Worm (Caenorhabditis elegans) whole organism, young adult: ENCODE results near the gene F44E2.9.
A peak's percentile ranks its signal among the peaks of the same experiment; 100 is the strongest.

ENCODE experiments used
- B0019.2 ChIP-seq: fragments of 200-800 bp; sonication (Bioruptor generic); conservative IDR thresholded peaks from 2 replicates; pipeline ENCODE4 v1.3.6; 2022; ENCODE audit warnings: missing genetic modification reagents, missing genetic modification characterization, missing compliant biosample characterization
- D2030.7 ChIP-seq: fragments of 200-800 bp; sonication (Bioruptor generic); IDR thresholded peaks from 2 replicates; pipeline ENCODE4 v1.3.6; 2022; ENCODE audit warnings: missing genetic modification reagents, missing genetic modification characterization, missing compliant biosample characterization
- F33H1.4 ChIP-seq: fragments of 200-800 bp; sonication (Bioruptor generic); IDR thresholded peaks from 2 replicates; pipeline ENCODE4 v1.3.6; 2022; ENCODE audit warnings: missing genetic modification reagents, missing genetic modification characterization, missing compliant biosample characterization
- F49E8.2 ChIP-seq: sonication (generic microtip); optimal IDR thresholded peaks from 3 replicates; lab custom pipeline; 2017; ENCODE audit warnings: missing genetic modification characterization, mild to moderate bottlenecking, missing compliant biosample characterization, antibody characterized with exemption, moderate library complexity; ENCODE audit not compliant: insufficient read depth
- F52B5.7 ChIP-seq: sonication (generic microtip); optimal IDR thresholded peaks from 2 replicates; lab custom pipeline; 2016; ENCODE audit warnings: mild to moderate bottlenecking, missing genetic modification characterization, missing compliant biosample characterization
- F57A8.1 ChIP-seq: fragments of 200-800 bp; sonication (Bioruptor generic); optimal IDR thresholded peaks from 2 replicates; lab custom pipeline; 2018; ENCODE audit warnings: mild to moderate bottlenecking, missing genetic modification characterization, moderate library complexity, missing compliant biosample characterization
- F57C9.4 ChIP-seq: sonication (generic microtip); optimal IDR thresholded peaks from 2 replicates; lab custom pipeline; 2017; ENCODE audit warnings: mild to moderate bottlenecking, missing genetic modification characterization, missing compliant biosample characterization
- K11D2.4 ChIP-seq: fragments of 200-800 bp; sonication (Bioruptor generic); IDR thresholded peaks from 2 replicates; pipeline ENCODE4 v1.3.6; 2022; ENCODE audit warnings: missing genetic modification reagents, missing genetic modification characterization, missing compliant biosample characterization
- Y53F4B.3 ChIP-seq: fragments of 200-800 bp; sonication (Bioruptor generic); IDR thresholded peaks from 2 replicates; pipeline ENCODE4 v1.3.6; 2022; ENCODE audit warnings: missing genetic modification reagents, missing genetic modification characterization, missing compliant biosample characterization
- Y53G8AR.9 ChIP-seq: fragments of 200-800 bp; sonication (Bioruptor generic); conservative IDR thresholded peaks from 2 replicates; pipeline ENCODE4 v1.3.6; 2022; ENCODE audit warnings: missing genetic modification reagents, missing genetic modification characterization, missing compliant biosample characterization
- Y79H2A.3 ChIP-seq: fragments of 200-800 bp; sonication (Bioruptor generic); conservative IDR thresholded peaks from 2 replicates; pipeline ENCODE4 v1.3.6; 2022; ENCODE audit warnings: missing genetic modification reagents, missing genetic modification characterization, missing compliant biosample characterization
- akir-1 ChIP-seq: fragments of 200-800 bp; sonication (Bioruptor generic); optimal IDR thresholded peaks from 2 replicates; lab custom pipeline; 2018; ENCODE audit warnings: mild to moderate bottlenecking, missing genetic modification characterization, moderate library complexity, missing compliant biosample characterization
- aptf-3 ChIP-seq: fragments of 200-800 bp; sonication (Bioruptor generic); IDR thresholded peaks from 2 replicates; pipeline ENCODE4 v1.3.6; 2022; ENCODE audit warnings: missing genetic modification characterization, missing compliant biosample characterization
- attf-5 ChIP-seq: fragments of 200-800 bp; sonication (Bioruptor generic); optimal IDR thresholded peaks from 2 replicates; lab custom pipeline; 2018; ENCODE audit warnings: mild to moderate bottlenecking, missing genetic modification characterization, missing compliant biosample characterization
- attf-6 ChIP-seq: fragments of 200-800 bp; sonication (Bioruptor generic); IDR thresholded peaks from 2 replicates; pipeline ENCODE4 v1.3.6; 2022; ENCODE audit warnings: missing genetic modification reagents, missing genetic modification characterization, missing compliant biosample characterization
- cebp-2 ChIP-seq: fragments of 200-800 bp; sonication (Bioruptor generic); IDR thresholded peaks from 2 replicates; pipeline ENCODE4 v1.3.6; 2022; ENCODE audit warnings: missing genetic modification characterization, missing compliant biosample characterization
- ceh-40 ChIP-seq: fragments of 200-800 bp; sonication (Bioruptor generic); IDR thresholded peaks from 2 replicates; pipeline ENCODE4 v1.3.6; 2022; ENCODE audit warnings: missing genetic modification characterization, missing compliant biosample characterization
- ceh-91 ChIP-seq: fragments of 200-800 bp; sonication (Bioruptor generic); IDR thresholded peaks from 2 replicates; pipeline ENCODE4 v1.3.6; 2022; ENCODE audit warnings: missing genetic modification reagents, missing genetic modification characterization, missing compliant biosample characterization
- chd-7 ChIP-seq: sonication (generic microtip); optimal IDR thresholded peaks from 2 replicates; lab custom pipeline; 2016; ENCODE audit warnings: mild to moderate bottlenecking, missing genetic modification characterization, moderate library complexity, missing compliant biosample characterization
- dox-1 ChIP-seq: fragments of 200-800 bp; sonication (Bioruptor generic); IDR thresholded peaks from 2 replicates; pipeline ENCODE4 v1.3.6; 2022; ENCODE audit warnings: missing genetic modification reagents, missing genetic modification characterization, missing compliant biosample characterization
- hmg-20 ChIP-seq: fragments of 200-800 bp; sonication (Bioruptor generic); IDR thresholded peaks from 2 replicates; pipeline ENCODE4 v1.3.6; 2022; ENCODE audit warnings: missing genetic modification reagents, missing genetic modification characterization, missing compliant biosample characterization
- hsf-1 ChIP-seq: fragments of 200-800 bp; sonication (Bioruptor generic); IDR thresholded peaks from 2 replicates; pipeline ENCODE4 v1.3.6; 2022; ENCODE audit warnings: missing genetic modification reagents, missing genetic modification characterization, missing compliant biosample characterization
- lir-1 ChIP-seq: fragments of 200-800 bp; sonication (Bioruptor generic); conservative IDR thresholded peaks from 2 replicates; pipeline ENCODE4 v1.3.6; 2022; ENCODE audit warnings: missing genetic modification reagents, missing genetic modification characterization, missing compliant biosample characterization
- madf-3 ChIP-seq: fragments of 200-800 bp; sonication (Bioruptor generic); IDR thresholded peaks from 2 replicates; pipeline ENCODE4 v1.3.6; 2022; ENCODE audit warnings: missing genetic modification reagents, missing genetic modification characterization, missing compliant biosample characterization
- madf-6 ChIP-seq: fragments of 200-800 bp; sonication (Bioruptor generic); IDR thresholded peaks from 2 replicates; pipeline ENCODE4 v1.3.6; 2022; ENCODE audit warnings: missing genetic modification reagents, missing genetic modification characterization, missing compliant biosample characterization
- madf-8 ChIP-seq: fragments of 200-800 bp; sonication (Bioruptor generic); conservative IDR thresholded peaks from 2 replicates; pipeline ENCODE4 v1.3.6; 2022; ENCODE audit warnings: missing genetic modification reagents, missing genetic modification characterization, missing compliant biosample characterization
- mcd-1 ChIP-seq: fragments of 200-800 bp; sonication (Bioruptor generic); IDR thresholded peaks from 2 replicates; pipeline ENCODE4 v1.3.6; 2022; ENCODE audit warnings: missing genetic modification reagents, missing genetic modification characterization, missing compliant biosample characterization
- mxl-1 ChIP-seq: sonication (generic microtip); optimal IDR thresholded peaks from 2 replicates; lab custom pipeline; 2016; ENCODE audit warnings: missing genetic modification characterization, missing compliant biosample characterization
- nfyb-1 ChIP-seq: fragments of 200-800 bp; sonication (Bioruptor generic); IDR thresholded peaks from 2 replicates; pipeline ENCODE4 v1.3.6; 2022; ENCODE audit warnings: missing genetic modification reagents, missing genetic modification characterization, missing compliant biosample characterization
- nhr-27 ChIP-seq: fragments of 200-800 bp; sonication (Bioruptor generic); optimal IDR thresholded peaks from 2 replicates; lab custom pipeline; 2018; ENCODE audit warnings: mild to moderate bottlenecking, missing genetic modification characterization, moderate library complexity, missing compliant biosample characterization
- rcor-1 ChIP-seq: fragments of 200-800 bp; sonication (Bioruptor generic); IDR thresholded peaks from 2 replicates; pipeline ENCODE4 v1.3.6; 2022; ENCODE audit warnings: missing genetic modification reagents, missing genetic modification characterization, missing compliant biosample characterization
- repo-1 ChIP-seq: sonication (generic microtip); optimal IDR thresholded peaks from 2 replicates; lab custom pipeline; 2017; ENCODE audit warnings: mild to moderate bottlenecking, missing genetic modification characterization, missing compliant biosample characterization
- tbp1 ChIP-seq: fragments of 200-800 bp; sonication (Bioruptor generic); optimal IDR thresholded peaks from 2 replicates; lab custom pipeline; 2018; ENCODE audit warnings: mild to moderate bottlenecking, missing genetic modification characterization, missing compliant biosample characterization
- tlf-1 ChIP-seq: fragments of 200-800 bp; sonication (Bioruptor generic); optimal IDR thresholded peaks from 2 replicates; lab custom pipeline; 2018; ENCODE audit warnings: mild to moderate bottlenecking, missing genetic modification characterization, missing compliant biosample characterization
- unc-130 ChIP-seq: sonication (generic microtip); optimal IDR thresholded peaks from 2 replicates; lab custom pipeline; 2016; ENCODE audit warnings: missing genetic modification reagents, missing genetic modification characterization, missing compliant biosample characterization
- ztf-25 ChIP-seq: fragments of 200-800 bp; sonication (Bioruptor generic); IDR thresholded peaks from 2 replicates; pipeline ENCODE4 v1.3.6; 2022; ENCODE audit warnings: missing genetic modification reagents, missing genetic modification characterization, missing compliant biosample characterization

Gene F44E2.9

DNA sequence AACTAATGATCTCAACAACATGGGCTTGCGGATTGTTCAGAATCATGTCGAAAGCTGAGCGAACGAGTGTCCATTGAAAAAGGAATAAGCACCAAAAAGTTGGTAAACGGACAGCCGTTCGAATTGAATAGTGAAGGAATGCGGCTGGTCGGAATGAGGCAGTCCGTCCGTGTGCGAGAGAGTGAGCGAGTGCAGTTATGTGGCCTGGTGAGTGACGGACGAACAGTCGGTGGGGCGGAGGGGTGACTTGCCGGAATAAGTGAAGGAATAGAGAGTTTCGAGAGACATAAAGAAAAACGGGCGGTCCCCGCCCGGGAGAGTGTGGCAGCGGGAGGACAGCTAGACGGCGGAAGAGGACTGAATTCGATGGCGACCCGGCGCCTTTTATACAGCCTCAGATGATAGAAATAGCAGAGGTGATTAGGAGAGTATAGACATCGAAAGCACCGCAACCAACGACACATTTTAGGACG lies 15.0 kb upstream of the F44E2.9 start (continued):
- TF ChIP-seq cebp-2 (GFP tag; lab: Robert Waterston, UW) (peak; percentile 73; the same call in 1 of the 2 replicates), F57C9.4 (tag; lab: Kevin White, UChicago) (no peak), F49E8.2 (tag; lab: Kevin White, UChicago) (peak; percentile 14), F57A8.1 (GFP tag; lab: Kevin White, UChicago) (peak; percentile 46), tbp1 (peak; percentile 67), dox-1 (GFP tag; lab: Robert Waterston, UW) (peak; percentile 94), lir-1 (GFP tag; lab: Robert Waterston, UW) (0 out of 2 replicates have a peak, but pooled peaks have one; percentile 19), mxl-1 (tag; lab: Kevin White, UChicago) (no peak), hmg-20 (GFP tag; lab: Robert Waterston, UW) (peak; percentile 63; the same call in 1 of the 2 replicates), attf-5 (peak; percentile 72), mcd-1 (GFP tag; lab: Robert Waterston, UW) (peak; percentile 78), unc-130 (GFP tag; lab: Kevin White, UChicago) (peak; percentile 16), chd-7 (tag; lab: Kevin White, UChicago) (peak; percentile 82), K11D2.4 (GFP tag; lab: Robert Waterston, UW) (peak; percentile 84), nhr-27 (tag; lab: Kevin White, UChicago) (peak; percentile 20), akir-1 (GFP tag; lab: Kevin White, UChicago) (peak; percentile 41), madf-3 (GFP tag; lab: Robert Waterston, UW) (0 out of 2 replicates have a peak, but pooled peaks have one; percentile 28), repo-1 (tag; lab: Kevin White, UChicago) (peak; percentile 66), tlf-1 (GFP tag; lab: Kevin White, UChicago) (peak; percentile 69), F52B5.7 (tag; lab: Kevin White, UChicago) (peak; percentile 55), ztf-25 (GFP tag; lab: Robert Waterston, UW) (0 out of 2 replicates have a peak, but pooled peaks have one; percentile 45)

DNA sequence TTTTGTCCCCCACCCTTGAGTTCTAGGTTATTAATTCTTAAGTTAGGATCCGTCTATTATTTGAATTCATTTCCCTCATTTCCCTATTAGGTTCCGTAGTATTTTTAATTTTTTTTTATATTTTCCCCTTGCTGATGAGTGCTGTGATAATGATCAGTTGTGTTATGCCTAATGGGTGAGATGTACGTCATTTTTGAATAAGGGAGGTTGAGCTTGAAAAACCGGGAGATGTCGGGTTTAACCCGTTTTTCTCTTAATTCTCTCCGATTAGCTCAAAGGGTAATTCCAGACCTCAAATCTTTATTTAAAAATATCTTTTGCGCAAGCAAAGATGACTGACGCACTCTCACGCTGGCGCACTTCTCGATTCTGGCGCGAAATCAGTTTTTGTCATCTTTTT lies 10.4 kb upstream of the F44E2.9 start:
- TF ChIP-seq ceh-91 (GFP tag; lab: Robert Waterston, UW) (0 out of 2 replicates have a peak, but pooled peaks have one; percentile 30), Y53G8AR.9 (GFP tag; lab: Robert Waterston, UW) (peak; percentile 47; the same call in 1 of the 2 replicates), B0019.2 (GFP tag; lab: Robert Waterston, UW) (peak; percentile 29; the same call in 1 of the 2 replicates), madf-6 (GFP tag; lab: Robert Waterston, UW) (peak; percentile 73), aptf-3 (GFP tag; lab: Robert Waterston, UW) (0 out of 2 replicates have a peak, but pooled peaks have one; percentile 65), mcd-1 (GFP tag; lab: Robert Waterston, UW) (0 out of 2 replicates have a peak, but pooled peaks have one; percentile 7), Y79H2A.3 (GFP tag; lab: Robert Waterston, UW) (peak; percentile 94), ztf-25 (GFP tag; lab: Robert Waterston, UW) (0 out of 2 replicates have a peak, but pooled peaks have one; percentile 57), nfyb-1 (0 out of 2 replicates have a peak, but pooled peaks have one; percentile 26), D2030.7 (GFP tag; lab: Robert Waterston, UW) (0 out of 2 replicates have a peak, but pooled peaks have one; percentile 26), rcor-1 (GFP tag; lab: Robert Waterston, UW) (peak; percentile 27; the same call in 1 of the 2 replicates), dox-1 (GFP tag; lab: Robert Waterston, UW) (peak; percentile 40), attf-6 (peak; percentile 50; the same call in 1 of the 2 replicates), ceh-40 (GFP tag; lab: Robert Waterston, UW) (0 out of 2 replicates have a peak, but pooled peaks have one; percentile 26), madf-8 (GFP tag; lab: Robert Waterston, UW) (0 out of 2 replicates have a peak, but pooled peaks have one; percentile 48), hsf-1 (GFP tag; lab: Robert Waterston, UW) (peak; percentile 64; the same call in 1 of the 2 replicates), F33H1.4 (peak; percentile 23; the same call in 1 of the 2 replicates), Y53F4B.3 (peak; percentile 35; the same call in 1 of the 2 replicates)
